Fruit fly (Drosophila melanogaster): ENCODE results near the gene IntS11.

IntS11 gene

DNA sequence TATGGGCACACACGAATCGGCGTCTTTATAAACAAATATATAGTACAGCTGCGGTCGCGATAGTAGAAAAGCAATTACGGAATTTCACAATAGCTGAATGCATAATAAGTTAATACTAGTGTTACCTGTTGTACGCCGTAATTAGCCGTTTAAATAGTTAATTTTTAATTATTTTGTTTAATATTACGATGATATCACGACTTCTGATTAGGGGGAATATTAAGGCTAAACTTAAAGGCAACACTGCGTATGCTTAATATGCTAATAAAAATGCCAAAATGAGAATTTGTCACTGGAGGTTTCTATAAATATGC, 33.8 kb downstream of the IntS11 start:
- no peak for TF ChIP-seq CG15710 (tag; optimal IDR thresholded peaks at IDR 0.05)
- no peak for TF ChIP-seq D1 (tag; optimal IDR thresholded peaks at IDR 0.05)
- no peak for TF ChIP-seq CG14655 (GFP tag; optimal IDR thresholded peaks at IDR 0.05)
- TF ChIP-seq CG4496 (GFP tag; IDR thresholded peaks at IDR 0.05): no peak
- no peak for TF ChIP-seq CG8301 (tag; optimal IDR thresholded peaks at IDR 0.05)
- TF ChIP-seq gl (tag; optimal IDR thresholded peaks at IDR 0.05): no peak
- TF ChIP-seq CG12605 (GFP tag; IDR thresholded peaks at IDR 0.05): no peak

DNA sequence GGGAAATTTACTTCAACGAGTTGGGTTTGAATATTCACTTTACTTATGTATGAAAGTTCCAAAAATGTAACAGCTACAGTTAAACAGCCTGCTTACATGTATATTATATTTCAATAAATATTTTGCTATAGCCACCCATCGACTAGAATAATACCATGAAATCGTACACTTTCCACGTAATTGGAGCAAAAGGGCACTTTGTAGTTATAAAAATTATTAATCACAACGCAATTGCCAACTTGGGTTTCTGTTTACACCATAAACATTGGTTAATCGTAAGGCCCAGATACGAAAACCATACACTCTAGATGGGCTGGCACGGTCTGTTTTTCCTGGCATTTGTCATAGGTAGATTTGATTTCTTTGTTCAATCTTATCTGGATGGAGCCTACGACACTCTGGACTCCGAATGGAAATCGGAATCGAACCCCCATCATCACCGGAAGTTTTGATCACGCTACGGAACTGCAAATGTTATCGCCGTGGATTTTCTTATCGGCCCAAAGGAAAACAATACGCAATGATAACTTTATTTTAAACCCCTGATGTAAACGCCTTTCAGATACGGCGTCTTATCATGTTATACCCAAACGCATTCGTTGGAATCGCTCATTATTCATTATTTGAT, 35.4 kb downstream of the IntS11 start, which contains the start of gene fig:
Gene fig (minus strand): TSS at position 51 of the 628 bp plus-strand sequence.
- TF ChIP-seq Pif1A (GFP tag; optimal IDR thresholded peaks at IDR 0.05): no peak
- TF ChIP-seq CG4496 (GFP tag; IDR thresholded peaks at IDR 0.05): no peak

DNA sequence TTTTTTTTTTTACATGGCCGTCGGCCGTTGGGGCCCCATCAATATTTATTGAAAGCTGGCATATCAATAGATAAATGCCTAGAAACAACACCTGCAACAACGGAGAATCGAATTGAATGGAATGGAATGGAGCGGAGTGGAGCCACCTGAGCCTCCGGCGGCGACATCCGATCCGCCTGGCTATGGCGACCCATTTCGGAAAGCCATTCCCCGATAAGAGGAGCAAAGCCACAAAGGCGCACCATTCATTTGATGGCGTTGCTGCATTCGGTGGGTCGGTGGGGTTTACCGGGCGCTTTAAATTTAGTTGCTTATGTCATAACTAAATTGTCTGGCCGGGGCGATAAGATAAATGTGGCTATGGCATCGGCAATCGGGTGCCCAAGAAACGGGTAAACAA, 36.7 kb downstream of the IntS11 start:
- TF ChIP-seq CG10348 (GFP tag; IDR thresholded peaks at IDR 0.05) (no peak), CG34367 (tag; optimal IDR thresholded peaks at IDR 0.05) (no peak), CG17806 (tag; optimal IDR thresholded peaks at IDR 0.05) (no peak), CG32121 (GFP tag; IDR thresholded peaks at IDR 0.05) (no peak), CG12605 (GFP tag; IDR thresholded peaks at IDR 0.05) (no peak), Pif1A (GFP tag; optimal IDR thresholded peaks at IDR 0.05) (no peak), CG13204 (GFP tag; optimal IDR thresholded peaks at IDR 0.05) (no peak), gl (tag; optimal IDR thresholded peaks at IDR 0.05) (no peak), D1 (tag; optimal IDR thresholded peaks at IDR 0.05) (no peak), rn (GFP tag; IDR thresholded peaks at IDR 0.05) (no peak), EcR (GFP tag; optimal IDR thresholded peaks at IDR 0.05) (no peak), CG8159 (tag; optimal IDR thresholded peaks at IDR 0.05) (no peak), Snoo (tag; optimal IDR thresholded peaks at IDR 0.05) (no peak), Ets98B (GFP tag; IDR thresholded peaks at IDR 0.05) (no peak), CG15710 (tag; optimal IDR thresholded peaks at IDR 0.05) (no peak), CG4496 (GFP tag; IDR thresholded peaks at IDR 0.05) (no peak), CG9948 (tag; optimal IDR thresholded peaks at IDR 0.05) (no peak), Pif1B (GFP tag; optimal IDR thresholded peaks at IDR 0.05) (no peak), CG8301 (tag; optimal IDR thresholded peaks at IDR 0.05) (no peak), fd96Ca (GFP tag; IDR thresholded peaks at IDR 0.05) (no peak)

DNA sequence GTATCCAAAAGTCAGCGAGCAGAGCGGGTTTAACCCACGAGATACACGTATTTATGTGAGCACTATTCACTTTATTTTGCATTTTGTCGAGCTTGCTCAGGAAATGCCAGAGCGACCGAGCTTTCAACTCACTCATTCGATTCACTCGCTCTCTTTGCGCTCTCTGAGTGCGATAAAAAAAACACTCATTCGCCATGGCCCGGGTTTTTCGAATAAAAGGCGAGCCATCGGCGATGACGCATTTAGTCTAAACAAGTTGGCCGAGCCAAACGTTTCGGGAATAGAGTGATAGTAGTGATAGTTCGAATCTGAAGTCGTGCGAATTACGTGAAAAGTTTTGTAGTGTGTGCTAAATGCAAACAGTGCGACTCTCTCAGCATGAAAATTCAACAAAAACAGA, 37.2 kb downstream of the IntS11 start:
- TF ChIP-seq Pif1B (GFP tag; optimal IDR thresholded peaks at IDR 0.05): peak; percentile 0
- TF ChIP-seq CG9948 (tag; optimal IDR thresholded peaks at IDR 0.05): no peak
- no peak for TF ChIP-seq rn (GFP tag; IDR thresholded peaks at IDR 0.05)
- peak; percentile 36 for TF ChIP-seq Snoo (tag; optimal IDR thresholded peaks at IDR 0.05)
- peak; percentile 20 for TF ChIP-seq CG8159 (tag; optimal IDR thresholded peaks at IDR 0.05)
- no peak for TF ChIP-seq fd96Ca (GFP tag; IDR thresholded peaks at IDR 0.05)
- TF ChIP-seq D1 (tag; optimal IDR thresholded peaks at IDR 0.05): no peak
- TF ChIP-seq gl (tag; optimal IDR thresholded peaks at IDR 0.05): no peak
- TF ChIP-seq CG4496 (GFP tag; IDR thresholded peaks at IDR 0.05): 0 out of 3 replicates have a peak, but pooled peaks have one; percentile 44
- TF ChIP-seq CG8301 (tag; optimal IDR thresholded peaks at IDR 0.05): no peak
- TF ChIP-seq CG32121 (GFP tag; IDR thresholded peaks at IDR 0.05): peak; percentile 44; the same call in 1 of the 2 replicates
- TF ChIP-seq Ets98B (GFP tag; IDR thresholded peaks at IDR 0.05): peak; percentile 49; the same call in 1 of the 2 replicates
- TF ChIP-seq CG14655 (GFP tag; optimal IDR thresholded peaks at IDR 0.05): no peak
- TF ChIP-seq CG34367 (tag; optimal IDR thresholded peaks at IDR 0.05): no peak
- TF ChIP-seq CG15710 (tag; optimal IDR thresholded peaks at IDR 0.05): no peak
- TF ChIP-seq CG10348 (GFP tag; IDR thresholded peaks at IDR 0.05): no peak
- peak; percentile 40 for TF ChIP-seq CG13204 (GFP tag; optimal IDR thresholded peaks at IDR 0.05)
- no peak for TF ChIP-seq CG12605 (GFP tag; IDR thresholded peaks at IDR 0.05)
- no peak for TF ChIP-seq Pif1A (GFP tag; optimal IDR thresholded peaks at IDR 0.05)
- peak; percentile 71 for TF ChIP-seq EcR (GFP tag; optimal IDR thresholded peaks at IDR 0.05)
- no peak for TF ChIP-seq CG17806 (tag; optimal IDR thresholded peaks at IDR 0.05)

DNA sequence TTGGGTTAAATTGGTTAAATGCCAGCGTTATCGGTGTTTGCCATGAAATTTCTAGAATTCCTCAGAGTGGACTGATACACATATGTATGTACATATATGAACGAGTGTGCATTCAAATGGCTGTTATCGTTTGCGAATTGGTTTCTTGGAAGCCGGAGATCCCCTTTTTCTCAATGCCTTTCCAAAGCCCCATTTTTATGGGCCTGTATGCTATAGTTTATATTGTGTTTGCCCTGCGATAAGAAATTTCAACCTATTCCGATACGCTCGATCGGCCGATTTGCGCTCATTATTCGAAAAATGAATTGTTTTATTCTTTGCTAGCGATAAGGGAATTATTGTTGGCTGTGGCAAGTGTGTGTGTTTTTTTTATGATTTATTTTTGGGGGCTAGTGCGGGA, 38.1 kb downstream of the IntS11 start:
- TF ChIP-seq CG8301 (tag; optimal IDR thresholded peaks at IDR 0.05) (no peak), Snoo (tag; optimal IDR thresholded peaks at IDR 0.05) (no peak), CG32121 (GFP tag; IDR thresholded peaks at IDR 0.05) (no peak), CG17806 (tag; optimal IDR thresholded peaks at IDR 0.05) (no peak), CG10348 (GFP tag; IDR thresholded peaks at IDR 0.05) (no peak), fd96Ca (GFP tag; IDR thresholded peaks at IDR 0.05) (no peak), Pif1A (GFP tag; optimal IDR thresholded peaks at IDR 0.05) (no peak), CG14655 (GFP tag; optimal IDR thresholded peaks at IDR 0.05) (no peak), CG13204 (GFP tag; optimal IDR thresholded peaks at IDR 0.05) (no peak), CG9948 (tag; optimal IDR thresholded peaks at IDR 0.05) (no peak), CG12605 (GFP tag; IDR thresholded peaks at IDR 0.05) (no peak), Pif1B (GFP tag; optimal IDR thresholded peaks at IDR 0.05) (no peak), CG8159 (tag; optimal IDR thresholded peaks at IDR 0.05) (no peak), rn (GFP tag; IDR thresholded peaks at IDR 0.05) (no peak), gl (tag; optimal IDR thresholded peaks at IDR 0.05) (no peak), CG15710 (tag; optimal IDR thresholded peaks at IDR 0.05) (no peak), Ets98B (GFP tag; IDR thresholded peaks at IDR 0.05) (no peak)

DNA sequence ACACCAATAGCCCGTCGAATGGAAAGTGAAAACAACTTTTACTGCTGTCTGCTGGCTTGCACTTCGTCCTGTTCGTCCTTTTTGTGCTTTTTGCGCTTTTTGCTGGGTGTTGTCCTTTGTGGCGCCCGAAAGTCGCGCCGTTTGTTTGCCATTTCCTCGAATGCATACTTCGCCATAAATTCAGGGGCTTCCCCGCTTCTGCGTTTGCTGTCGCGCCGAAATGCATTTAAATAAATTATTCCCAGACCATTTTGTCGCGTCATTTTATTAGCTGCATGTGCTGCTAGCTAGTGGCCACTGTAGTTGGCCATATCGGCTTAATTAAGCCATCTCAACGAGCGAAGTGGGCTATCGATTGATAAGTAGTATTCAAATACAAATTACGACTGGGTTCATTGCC, 40.1 kb downstream of the IntS11 start:
- no peak for TF ChIP-seq CG9948 (tag; optimal IDR thresholded peaks at IDR 0.05)
- TF ChIP-seq Pif1A (GFP tag; optimal IDR thresholded peaks at IDR 0.05): no peak
- no peak for TF ChIP-seq Pif1B (GFP tag; optimal IDR thresholded peaks at IDR 0.05)
- TF ChIP-seq rn (GFP tag; IDR thresholded peaks at IDR 0.05): no peak
- no peak for TF ChIP-seq CG15710 (tag; optimal IDR thresholded peaks at IDR 0.05)
- no peak for TF ChIP-seq CG17806 (tag; optimal IDR thresholded peaks at IDR 0.05)
- TF ChIP-seq CG10348 (GFP tag; IDR thresholded peaks at IDR 0.05): no peak
- no peak for TF ChIP-seq CG34367 (tag; optimal IDR thresholded peaks at IDR 0.05)
- TF ChIP-seq CG12605 (GFP tag; IDR thresholded peaks at IDR 0.05): no peak
- TF ChIP-seq CG14655 (GFP tag; optimal IDR thresholded peaks at IDR 0.05): no peak
- no peak for TF ChIP-seq CG13204 (GFP tag; optimal IDR thresholded peaks at IDR 0.05)
- no peak for TF ChIP-seq CG32121 (GFP tag; IDR thresholded peaks at IDR 0.05)
- no peak for TF ChIP-seq fd96Ca (GFP tag; IDR thresholded peaks at IDR 0.05)
- no peak for TF ChIP-seq D1 (tag; optimal IDR thresholded peaks at IDR 0.05)
- no peak for TF ChIP-seq Ets98B (GFP tag; IDR thresholded peaks at IDR 0.05)
- no peak for TF ChIP-seq CG8159 (tag; optimal IDR thresholded peaks at IDR 0.05)
- no peak for TF ChIP-seq gl (tag; optimal IDR thresholded peaks at IDR 0.05)
- TF ChIP-seq CG8301 (tag; optimal IDR thresholded peaks at IDR 0.05): no peak
- TF ChIP-seq Snoo (tag; optimal IDR thresholded peaks at IDR 0.05): no peak
